Worm (Caenorhabditis elegans): ENCODE data around the gene F35F10.7.

Gene F35F10.7

DNA sequence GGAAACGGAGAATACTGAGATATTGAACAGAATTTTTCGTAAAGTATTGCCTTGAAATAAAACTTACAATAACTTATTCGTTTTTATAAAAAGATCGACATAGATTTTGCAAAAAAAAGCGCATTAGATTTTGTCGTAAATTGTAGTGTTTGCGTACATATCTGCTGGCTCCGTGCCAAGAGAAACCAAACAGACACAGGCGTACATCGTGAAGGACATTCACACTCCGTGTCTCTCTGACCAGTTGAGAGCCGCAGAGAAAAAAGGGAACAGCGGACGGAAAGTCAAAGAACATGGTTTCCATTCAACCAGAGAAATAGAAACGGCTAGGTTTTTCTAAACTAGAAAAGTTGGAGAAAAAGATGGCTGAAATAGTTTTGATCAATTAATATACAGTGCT is 28.1 kb upstream of the F35F10.7 start, which contains the start of gene arrd-19:
Gene arrd-19, minus strand, starts transcription at position 209 of the 400 bp plus-strand sequence.
- TF ChIP-seq snu-23 (GFP tag; optimal IDR thresholded peaks at IDR 0.05), result peak; percentile 82
- TF ChIP-seq aly-2 (tag; optimal IDR thresholded peaks at IDR 0.05), result no peak
- peak; percentile 69 for TF ChIP-seq nhr-47 (tag; optimal IDR thresholded peaks at IDR 0.05)
- TF ChIP-seq blmp-1 (tag; optimal IDR thresholded peaks at IDR 0.05), result peak; percentile 74
- no peak for TF ChIP-seq ztf-4 (tag; optimal IDR thresholded peaks at IDR 0.05)
- no peak for TF ChIP-seq lin-39 (tag; optimal IDR thresholded peaks at IDR 0.05)
- TF ChIP-seq nhr-71 (tag; optimal IDR thresholded peaks at IDR 0.05), result peak; percentile 88
- TF ChIP-seq xbp-1 (tag; optimal IDR thresholded peaks at IDR 0.05), result peak; percentile 56
- no peak for TF ChIP-seq mef-2 (tag; optimal IDR thresholded peaks at IDR 0.05)
- TF ChIP-seq tbx-2 (tag; optimal IDR thresholded peaks at IDR 0.05), result peak; percentile 73
- TF ChIP-seq pax-3 (tag; optimal IDR thresholded peaks at IDR 0.05), result no peak
- TF ChIP-seq egl-13 (tag; optimal IDR thresholded peaks at IDR 0.05), result peak; percentile 19
- TF ChIP-seq ces-1 (GFP tag; optimal IDR thresholded peaks at IDR 0.05), result no peak
- no peak for TF ChIP-seq nhr-28 (tag; optimal IDR thresholded peaks at IDR 0.05)
- no peak for TF ChIP-seq nhr-12 (tag; optimal IDR thresholded peaks at IDR 0.05)
- TF ChIP-seq sox-4 (tag; optimal IDR thresholded peaks at IDR 0.05), result no peak
- no peak for TF ChIP-seq sptf-1 (tag; optimal IDR thresholded peaks at IDR 0.05)
- TF ChIP-seq Y116A8C.19 (tag; optimal IDR thresholded peaks at IDR 0.05; ENCODE audit: borderline replicate concordance), result no peak
- TF ChIP-seq lin-13 (GFP tag; optimal IDR thresholded peaks at IDR 0.05), result peak; percentile 38
- peak; percentile 84 for TF ChIP-seq nhr-20 (tag; optimal IDR thresholded peaks at IDR 0.05)
- no peak for TF ChIP-seq ceh-88 (GFP tag; IDR thresholded peaks at IDR 0.05)
- peak; percentile 49 for TF ChIP-seq C16A3.4 (tag; optimal IDR thresholded peaks at IDR 0.05)
- peak; percentile 72 for TF ChIP-seq nhr-77 (tag; optimal IDR thresholded peaks at IDR 0.05)
- no peak for TF ChIP-seq zip-4 (GFP tag; optimal IDR thresholded peaks at IDR 0.05)
- TF ChIP-seq hlh-4 (tag; optimal IDR thresholded peaks at IDR 0.05), result no peak
- TF ChIP-seq ama-1 (optimal IDR thresholded peaks at IDR 0.05), result no peak
- peak; percentile 16 for TF ChIP-seq elt-2 (tag; optimal IDR thresholded peaks at IDR 0.05)
- TF ChIP-seq rnt-1 (tag; optimal IDR thresholded peaks at IDR 0.05), result peak; percentile 78
- TF ChIP-seq pag-3 (tag; optimal IDR thresholded peaks at IDR 0.05; ENCODE audit: borderline replicate concordance, insufficient read depth), result peak; percentile 67
- peak; percentile 58 for TF ChIP-seq irx-1 (tag; optimal IDR thresholded peaks at IDR 0.05)
- TF ChIP-seq fos-1 (tag; optimal IDR thresholded peaks at IDR 0.05), result peak; percentile 53
- TF ChIP-seq isw-1 (GFP tag; IDR thresholded peaks at IDR 0.05), result peak; percentile 38; the same call in 1 of the 2 replicates
- no peak for TF ChIP-seq vab-15 (tag; optimal IDR thresholded peaks at IDR 0.05)
- peak; percentile 43; the same call in 1 of the 2 replicates for TF ChIP-seq mab-9 (GFP tag; IDR thresholded peaks at IDR 0.05)
- peak; percentile 34 for TF ChIP-seq nhr-90 (tag; optimal IDR thresholded peaks at IDR 0.05; ENCODE audit: poor library complexity)
- no peak for TF ChIP-seq zag-1 (tag; optimal IDR thresholded peaks at IDR 0.05)
- no peak for TF ChIP-seq fkh-4 (tag; optimal IDR thresholded peaks at IDR 0.05; ENCODE audit: borderline replicate concordance)
- no peak for TF ChIP-seq egl-27 (tag; optimal IDR thresholded peaks at IDR 0.05)
- peak; percentile 86 for TF ChIP-seq F16B12.6 (tag; optimal IDR thresholded peaks at IDR 0.05)
- peak; percentile 29 for TF ChIP-seq jun-1 (tag; optimal IDR thresholded peaks at IDR 0.05)
- no peak for TF ChIP-seq nhr-84 (tag; optimal IDR thresholded peaks at IDR 0.05)
- peak; percentile 52 for TF ChIP-seq skn-1 (tag; optimal IDR thresholded peaks at IDR 0.05)
- TF ChIP-seq fkh-8 (tag; optimal IDR thresholded peaks at IDR 0.05), result peak; percentile 66
- peak; percentile 74 to 75 for TF ChIP-seq efl-1 (optimal IDR thresholded peaks at IDR 0.05)
- peak; percentile 51 to 95 for TF ChIP-seq efl-1 (GFP tag; optimal IDR thresholded peaks at IDR 0.05 in 1 of 2)
- peak; percentile 75 to 81 for TF ChIP-seq lsy-2 (tag; optimal IDR thresholded peaks at IDR 0.05)
- no peak for TF ChIP-seq alr-1 (tag; optimal IDR thresholded peaks at IDR 0.05; ENCODE audit: borderline replicate concordance)
- no peak for TF ChIP-seq unc-98 (GFP tag; IDR thresholded peaks at IDR 0.05)
- peak in 2 of 3 experiments; percentile 36 to 76 for TF ChIP-seq ceh-82 (tag; optimal IDR thresholded peaks at IDR 0.05)
- no peak for TF ChIP-seq ceh-63 (GFP tag; optimal IDR thresholded peaks at IDR 0.05)
- TF ChIP-seq grh-1 (GFP tag; IDR thresholded peaks at IDR 0.05), result peak; percentile 72
- no peak for TF ChIP-seq unc-30 (tag; optimal IDR thresholded peaks at IDR 0.05)
- peak; percentile 21 for TF ChIP-seq lin-15B (tag; optimal IDR thresholded peaks at IDR 0.05)
- peak; percentile 46 to 76 (median 63) for TF ChIP-seq dpl-1 (GFP tag; optimal IDR thresholded peaks at IDR 0.05)

Data from whole organism, L1 larva.